Fruit fly (Drosophila melanogaster): ENCODE measurements around the gene CG7655.

Gene CG7655

dm6 chr3R:17684854-17685253 is 2.4 kb downstream of the CG7655 start, which contains the start of the genes CG31251 and CG31360 (continued):
- TF ChIP-seq CG14014 (GFP tag; IDR thresholded peaks at IDR 0.05) (no peak), bbx (GFP tag; IDR thresholded peaks at IDR 0.05; ENCODE audit: partially characterized antibody) (peak; percentile 73), CG8944 (GFP tag; optimal IDR thresholded peaks at IDR 0.05) (no peak), Dad (GFP tag; optimal IDR thresholded peaks at IDR 0.05) (no peak), CG18262 (tag; optimal IDR thresholded peaks at IDR 0.05) (no peak), CG17912 (GFP tag; optimal IDR thresholded peaks at IDR 0.05) (no peak), CG6654 (GFP tag; optimal IDR thresholded peaks at IDR 0.05) (no peak), CG9727 (GFP tag; optimal IDR thresholded peaks at IDR 0.05) (no peak), CG12299 (tag; optimal IDR thresholded peaks at IDR 0.05) (no peak), CG1233 (GFP tag; optimal IDR thresholded peaks at IDR 0.05) (no peak), Dll (GFP tag; IDR thresholded peaks at IDR 0.05; ENCODE audit: partially characterized antibody) (peak; percentile 95), H2.0 (GFP tag; IDR thresholded peaks at IDR 0.05) (no peak), phol (tag; optimal IDR thresholded peaks at IDR 0.05) (peak; percentile 41), CG14860 (GFP tag; IDR thresholded peaks at IDR 0.05; ENCODE audit: partially characterized antibody) (peak; percentile 89), CG4404 (GFP tag; IDR thresholded peaks at IDR 0.05) (no peak), nerfin-2 (GFP tag; IDR thresholded peaks at IDR 0.05; ENCODE audit: partially characterized antibody) (peak; percentile 82), CG10147 (GFP tag; optimal IDR thresholded peaks at IDR 0.05) (no peak), amos (GFP tag; IDR thresholded peaks at IDR 0.05; ENCODE audit: partially characterized antibody) (peak; percentile 72), CkIIα-i1 (GFP tag; IDR thresholded peaks at IDR 0.05) (no peak), CG8281 (tag; optimal IDR thresholded peaks at IDR 0.05) (no peak), ab (GFP tag; optimal IDR thresholded peaks at IDR 0.05) (no peak), CG9215 (GFP tag; IDR thresholded peaks at IDR 0.05) (no peak), Nf-YA (GFP tag; IDR thresholded peaks at IDR 0.05) (no peak), CG12391 (tag; optimal IDR thresholded peaks at IDR 0.05) (peak; percentile 42), zfh2 (GFP tag; optimal IDR thresholded peaks at IDR 0.05) (no peak), repo (GFP tag; optimal IDR thresholded peaks at IDR 0.05) (no peak), schlank (tag; optimal IDR thresholded peaks at IDR 0.05) (no peak), unpg (GFP tag; optimal IDR thresholded peaks at IDR 0.05) (no peak), Max (GFP tag; optimal IDR thresholded peaks at IDR 0.05) (no peak), gce (GFP tag; IDR thresholded peaks at IDR 0.05) (no peak), Doc3 (GFP tag; IDR thresholded peaks at IDR 0.05; ENCODE audit: partially characterized antibody) (peak; percentile 91), CG12659 (GFP tag; optimal IDR thresholded peaks at IDR 0.05) (peak; percentile 51), CG1024 (GFP tag; IDR thresholded peaks at IDR 0.05) (no peak), CG10366 (GFP tag; IDR thresholded peaks at IDR 0.05) (no peak), Oli (tag; optimal IDR thresholded peaks at IDR 0.05) (no peak), tgo (GFP tag; IDR thresholded peaks at IDR 0.05) (no peak), Sry-δ (GFP tag; optimal IDR thresholded peaks at IDR 0.05) (peak; percentile 57), jumu (GFP tag; optimal IDR thresholded peaks at IDR 0.05) (no peak), CG16863 (GFP tag; optimal IDR thresholded peaks at IDR 0.05) (no peak), CG11560 (tag; IDR thresholded peaks at IDR 0.05) (no peak), emc (GFP tag; optimal IDR thresholded peaks at IDR 0.05) (no peak), gsb-n (tag; optimal IDR thresholded peaks at IDR 0.05) (no peak), CG42726 (GFP tag; IDR thresholded peaks at IDR 0.05; ENCODE audit: partially characterized antibody) (0 out of 2 replicates have a peak, but pooled peaks have one; percentile 3), CG13775 (GFP tag; optimal IDR thresholded peaks at IDR 0.05) (no peak), CG7372 (GFP tag; IDR thresholded peaks at IDR 0.05) (no peak), bowl (GFP tag; IDR thresholded peaks at IDR 0.05) (no peak), CG8359 (GFP tag; optimal IDR thresholded peaks at IDR 0.05; ENCODE audit: borderline replicate concordance) (no peak), Dek (tag; optimal IDR thresholded peaks at IDR 0.05) (no peak), pita (GFP tag; optimal IDR thresholded peaks at IDR 0.05) (no peak), CoRest (tag; optimal IDR thresholded peaks at IDR 0.05) (peak; percentile 29), sna (GFP tag; IDR thresholded peaks at IDR 0.05; ENCODE audit: partially characterized antibody) (peak; percentile 91)
